Fruit fly (Drosophila melanogaster) whole organism, embryonic: ENCODE data around the gene Eig71Eg.

ENCODE experiments used
- Awh ChIP-seq: fragments of 200-800 bp; sonication (Bioruptor generic); IDR thresholded peaks from 2 replicates; pipeline ENCODE4, ENCODE4 v1.3.6; 2022; ENCODE audit warnings: missing biosample characterization, missing genetic modification characterization
- CG10267 ChIP-seq: fragments of 200-800 bp; sonication (Bioruptor generic); optimal IDR thresholded peaks from 2 replicates; lab custom pipeline; 2018; ENCODE audit warnings: missing biosample characterization, mild to moderate bottlenecking, missing genetic modification characterization, moderate library complexity
- CG10462 ChIP-seq: fragments of 200-800 bp; sonication (Bioruptor generic); optimal IDR thresholded peaks from 2 replicates; lab custom pipeline; 2016; ENCODE audit warnings: missing biosample characterization, missing genetic modification characterization
- CG10959 ChIP-seq: fragments of 200-800 bp; sonication (Bioruptor generic); IDR thresholded peaks from 2 replicates; pipeline ENCODE4 v1.3.6; 2022; ENCODE audit warnings: missing biosample characterization, missing genetic modification characterization
- CG12391 ChIP-seq: fragments of 200-800 bp; sonication (Bioruptor generic); optimal IDR thresholded peaks from 3 replicates; lab custom pipeline; 2018; ENCODE audit warnings: missing biosample characterization, mild to moderate bottlenecking, missing genetic modification characterization, moderate library complexity
- CG13894 ChIP-seq: fragments of 200-800 bp; sonication (Bioruptor generic); optimal IDR thresholded peaks from 3 replicates; lab custom pipeline; 2018; ENCODE audit warnings: missing biosample characterization, mild to moderate bottlenecking, missing genetic modification characterization, moderate library complexity
- CG14710 ChIP-seq: fragments of 200-800 bp; sonication (Bioruptor generic); optimal IDR thresholded peaks from 3 replicates; lab custom pipeline; 2019; ENCODE audit warnings: missing biosample characterization, mild to moderate bottlenecking, missing genetic modification characterization, moderate library complexity
- CG14965 ChIP-seq: fragments of 200-800 bp; sonication (Bioruptor generic); optimal IDR thresholded peaks from 2 replicates; lab custom pipeline; 2016; ENCODE audit warnings: missing biosample characterization, missing genetic modification characterization, borderline replicate concordance
- CG1529 ChIP-seq: fragments of 200-800 bp; sonication (Bioruptor generic); optimal IDR thresholded peaks from 3 replicates; lab custom pipeline; 2018; ENCODE audit warnings: missing biosample characterization, missing genetic modification characterization
- CG15601 ChIP-seq: fragments of 200-800 bp; sonication (Bioruptor generic); optimal IDR thresholded peaks from 3 replicates; lab custom pipeline; 2019; ENCODE audit warnings: missing biosample characterization, mild to moderate bottlenecking, missing genetic modification characterization, moderate library complexity
- CG2116 ChIP-seq: fragments of 200-800 bp; sonication (Bioruptor generic); optimal IDR thresholded peaks from 3 replicates; lab custom pipeline; 2018; ENCODE audit warnings: missing biosample characterization, mild to moderate bottlenecking, missing genetic modification characterization
- CG2199 ChIP-seq: fragments of 200-800 bp; sonication (Bioruptor generic); IDR thresholded peaks from 3 replicates; pipeline ENCODE4 v1.3.6; 2022; ENCODE audit warnings: missing biosample characterization, missing genetic modification characterization
- CG2712 ChIP-seq: fragments of 200-800 bp; optimal IDR thresholded peaks from 3 replicates; lab custom pipeline; 2019; ENCODE audit warnings: missing biosample characterization, mild to moderate bottlenecking, missing genetic modification characterization, moderate library complexity
- CG3726 ChIP-seq: fragments of 200-800 bp; sonication (Bioruptor generic); IDR thresholded peaks from 3 replicates; pipeline ENCODE4, ENCODE4 v1.3.6; 2022; ENCODE audit warnings: missing biosample characterization, missing genetic modification characterization
- CG4820 ChIP-seq: fragments of 200-800 bp; sonication (Bioruptor generic); optimal IDR thresholded peaks from 3 replicates; lab custom pipeline; 2016; ENCODE audit warnings: missing biosample characterization, missing genetic modification characterization
- CG6272 ChIP-seq: fragments of 200-800 bp; sonication (Bioruptor generic); IDR thresholded peaks from 2 replicates; pipeline ENCODE4 v1.3.6; 2022; ENCODE audit warnings: missing biosample characterization, missing genetic modification characterization
- CG7372 ChIP-seq: fragments of 200-800 bp; sonication (Bioruptor generic); IDR thresholded peaks from 2 replicates; pipeline ENCODE4 v1.3.6; 2022; ENCODE audit warnings: missing biosample characterization, missing genetic modification characterization
- CG8290 ChIP-seq, 3 experiments: fragments of 200-800 bp; sonication (Bioruptor generic); optimal IDR thresholded peaks; 2 replicates each; lab custom pipeline; 2016 to 2019; ENCODE audit warnings: missing biosample characterization in 3 of 3, missing genetic modification characterization in 3 of 3, mild to moderate bottlenecking in 2 of 3, moderate library complexity in 1 of 3
- CG8924 ChIP-seq: fragments of 200-800 bp; optimal IDR thresholded peaks from 3 replicates; lab custom pipeline; 2019; ENCODE audit warnings: missing biosample characterization, mild to moderate bottlenecking, missing genetic modification characterization, moderate library complexity
- CG9437 ChIP-seq: fragments of 200-800 bp; sonication (Bioruptor generic); optimal IDR thresholded peaks from 2 replicates; lab custom pipeline; 2018; ENCODE audit warnings: missing biosample characterization, mild to moderate bottlenecking, missing genetic modification characterization
- CG9727 ChIP-seq: fragments of 200-800 bp; sonication (Bioruptor generic); optimal IDR thresholded peaks from 3 replicates; lab custom pipeline; 2017; ENCODE audit warnings: missing biosample characterization, mild to moderate bottlenecking, missing genetic modification characterization
- CG9932 ChIP-seq: fragments of 200-800 bp; sonication (Bioruptor generic); IDR thresholded peaks from 2 replicates; pipeline ENCODE4 v1.3.6; 2022; ENCODE audit warnings: missing biosample characterization, missing genetic modification characterization
- Chrac-16 ChIP-seq: fragments of 200-800 bp; sonication (Bioruptor generic); optimal IDR thresholded peaks from 3 replicates; lab custom pipeline; 2016; ENCODE audit warnings: missing biosample characterization, missing genetic modification characterization
- CkIIα-i1 ChIP-seq: fragments of 200-800 bp; sonication (Bioruptor generic); IDR thresholded peaks from 2 replicates; pipeline ENCODE4 v1.3.6; 2022; ENCODE audit warnings: missing biosample characterization, missing genetic modification characterization
- Med ChIP-seq: fragments of 200-800 bp; sonication (Bioruptor generic); peaks from one replicate; lab custom pipeline; 2016; ENCODE audit warnings: missing biosample characterization, missing genetic modification characterization, mild to moderate bottlenecking, inconsistent platforms, moderate library complexity
- Myb ChIP-seq: fragments of 200-800 bp; sonication (Bioruptor generic); optimal IDR thresholded peaks from 2 replicates; lab custom pipeline; 2016; ENCODE audit warnings: missing biosample characterization, missing genetic modification characterization
- Nf-YB ChIP-seq: fragments of 200-800 bp; sonication (Bioruptor generic); optimal IDR thresholded peaks from 3 replicates; lab custom pipeline; 2019; ENCODE audit warnings: missing biosample characterization, mild to moderate bottlenecking, missing genetic modification characterization, moderate library complexity
- Oli ChIP-seq: fragments of 200-800 bp; sonication (Bioruptor generic); optimal IDR thresholded peaks from 2 replicates; lab custom pipeline; 2018; ENCODE audit warnings: missing biosample characterization, mild to moderate bottlenecking, missing genetic modification characterization, moderate library complexity
- Ravus ChIP-seq: fragments of 200-800 bp; sonication (Bioruptor generic); IDR thresholded peaks from 2 replicates; pipeline ENCODE4 v1.3.6; 2022; ENCODE audit warnings: missing biosample characterization, missing genetic modification characterization
- Rfx ChIP-seq: fragments of 200-800 bp; sonication (Bioruptor generic); IDR thresholded peaks from 2 replicates; pipeline ENCODE4 v1.3.6; 2022; ENCODE audit warnings: missing biosample characterization, missing genetic modification characterization
- Sin3A ChIP-seq: fragments of >200 bp; optimal IDR thresholded peaks from 2 replicates; lab custom pipeline; 2018
- Sry-β ChIP-seq: fragments of 200-800 bp; sonication (Bioruptor generic); optimal IDR thresholded peaks from 2 replicates; lab custom pipeline; 2018; ENCODE audit warnings: missing biosample characterization, mild to moderate bottlenecking, missing genetic modification characterization, moderate library complexity
- Taf1 ChIP-seq: fragments of 200-800 bp; sonication (Bioruptor generic); IDR thresholded peaks from 2 replicates; pipeline ENCODE4 v1.3.6; 2022; ENCODE audit warnings: missing biosample characterization, missing genetic modification characterization
- ac ChIP-seq: fragments of 200-800 bp; sonication (Bioruptor generic); optimal IDR thresholded peaks from 3 replicates; lab custom pipeline; 2017; ENCODE audit warnings: missing biosample characterization, mild to moderate bottlenecking, missing genetic modification characterization
- bsh ChIP-seq, 2 experiments: fragments of 200-800 bp; sonication (Bioruptor generic); optimal IDR thresholded peaks; 2 replicates each; lab custom pipeline; 2017 to 2018; ENCODE audit warnings: mild to moderate bottlenecking in 2 of 2, missing biosample characterization in 2 of 2, missing genetic modification characterization in 2 of 2, moderate library complexity in 1 of 2
- chn ChIP-seq: fragments of 200-800 bp; sonication (Bioruptor generic); optimal IDR thresholded peaks from 2 replicates; lab custom pipeline; 2016; ENCODE audit warnings: missing biosample characterization, missing genetic modification characterization
- ci ChIP-seq: fragments of 200-800 bp; sonication (Bioruptor generic); IDR thresholded peaks from 3 replicates; pipeline ENCODE4 v1.3.6; 2022; ENCODE audit warnings: missing biosample characterization, missing genetic modification characterization
- dmrt11E ChIP-seq: fragments of 200-800 bp; sonication (Bioruptor generic); optimal IDR thresholded peaks from 3 replicates; lab custom pipeline; 2018; ENCODE audit warnings: missing biosample characterization, mild to moderate bottlenecking, missing genetic modification characterization, moderate library complexity
- fd64A ChIP-seq: fragments of 200-800 bp; sonication (Bioruptor generic); optimal IDR thresholded peaks from 3 replicates; lab custom pipeline; 2018; ENCODE audit warnings: missing biosample characterization, mild to moderate bottlenecking, missing genetic modification characterization
- fu2 ChIP-seq: fragments of 200-800 bp; sonication (Bioruptor generic); optimal IDR thresholded peaks from 2 replicates; lab custom pipeline; 2016; ENCODE audit warnings: missing biosample characterization, missing genetic modification characterization
- lola ChIP-seq, 3 experiments: fragments of >200 bp in 2 of 3; fragments of 200-800 bp in 1 of 3; sonication (Bioruptor generic) in 1 of 3; optimal IDR thresholded peaks; 2 replicates each; lab custom pipeline; 2017 to 2019; ENCODE audit warnings: missing biosample characterization in 3 of 3, missing genetic modification characterization in 3 of 3, mild to moderate bottlenecking in 1 of 3, moderate library complexity in 1 of 3
- nmo ChIP-seq: fragments of 200-800 bp; sonication (Bioruptor generic); optimal IDR thresholded peaks from 2 replicates; lab custom pipeline; 2018; ENCODE audit warnings: missing biosample characterization, mild to moderate bottlenecking, missing genetic modification characterization, moderate library complexity
- oc ChIP-seq: fragments of 200-800 bp; sonication (Bioruptor generic); optimal IDR thresholded peaks from 2 replicates; lab custom pipeline; 2018; ENCODE audit warnings: missing biosample characterization, mild to moderate bottlenecking, missing genetic modification characterization, moderate library complexity
- pb ChIP-seq: fragments of 200-800 bp; sonication (Bioruptor generic); optimal IDR thresholded peaks from 3 replicates; lab custom pipeline; 2016; ENCODE audit warnings: missing biosample characterization, missing genetic modification characterization
- peb ChIP-seq: fragments of 200-800 bp; sonication (Bioruptor generic); IDR thresholded peaks from 2 replicates; pipeline ENCODE4 v1.3.6; 2022; ENCODE audit warnings: missing biosample characterization, missing genetic modification characterization
- pfk ChIP-seq: fragments of 200-800 bp; sonication (Bioruptor generic); optimal IDR thresholded peaks from 2 replicates; lab custom pipeline; 2018; ENCODE audit warnings: missing biosample characterization, mild to moderate bottlenecking, missing genetic modification characterization, moderate library complexity
- sens ChIP-seq: fragments of 200-800 bp; sonication (Bioruptor generic); peaks from one replicate; lab custom pipeline; 2016; ENCODE audit warnings: missing biosample characterization, missing genetic modification characterization
- trem ChIP-seq: fragments of 200-800 bp; optimal IDR thresholded peaks from 3 replicates; lab custom pipeline; 2019; ENCODE audit warnings: missing biosample characterization, mild to moderate bottlenecking, missing genetic modification characterization, moderate library complexity
- tx ChIP-seq: fragments of 200-800 bp; sonication (Bioruptor generic); optimal IDR thresholded peaks from 2 replicates; lab custom pipeline; 2016; ENCODE audit warnings: missing biosample characterization, missing genetic modification characterization
- unpg ChIP-seq: fragments of 200-800 bp; sonication (Bioruptor generic); optimal IDR thresholded peaks from 3 replicates; lab custom pipeline; 2018; ENCODE audit warnings: missing biosample characterization, mild to moderate bottlenecking, missing genetic modification characterization, moderate library complexity

The Eig71Eg gene

dm6 chr3L:15700338-15700966 lies 43.0 kb downstream of the Eig71Eg start (continued):
- TF ChIP-seq tx (GFP tag; lab: Kevin White, UChicago) (no peak), nmo (GFP tag; lab: Kevin White, UChicago) (peak; percentile 82), unpg (GFP tag; lab: Kevin White, UChicago) (peak; percentile 45), CG7372 (GFP tag; lab: Robert Waterston, UW) (no peak), ac (peak; percentile 80), CG4820 (GFP tag; lab: Kevin White, UChicago) (no peak), CG9932 (GFP tag; lab: Robert Waterston, UW) (no peak), Sin3A (lab: Kevin White, UChicago) (no peak), Rfx (GFP tag; lab: Robert Waterston, UW) (no peak), CG3726 (no peak), trem (tag; lab: Kevin White, UChicago) (peak; percentile 39), chn (no peak), lola (GFP tag; optimal IDR thresholded peaks at IDR 0.05; lab: Kevin White, UChicago) (peak in 1 of 3 experiments; percentile 96), CG10267 (peak; percentile 60), CG8924 (tag; lab: Kevin White, UChicago) (peak; percentile 75), Ravus (GFP tag; lab: Robert Waterston, UW) (no peak), dmrt11E (tag; lab: Kevin White, UChicago) (peak; percentile 96), CG2712 (peak; percentile 81), Myb (GFP tag; lab: Kevin White, UChicago) (no peak), CG2199 (GFP tag; lab: Robert Waterston, UW) (0 out of 3 replicates have a peak, but pooled peaks have one; percentile 44), oc (tag; lab: Kevin White, UChicago) (no peak), sens (peak; percentile 89), CG14965 (GFP tag; lab: Kevin White, UChicago) (no peak), Med (GFP tag; lab: Kevin White, UChicago) (no peak), CkIIα-i1 (GFP tag; lab: Robert Waterston, UW) (no peak), peb (GFP tag; lab: Robert Waterston, UW) (no peak), pb (no peak), CG6272 (GFP tag; lab: Robert Waterston, UW) (no peak), pfk (no peak), ci (GFP tag; lab: Robert Waterston, UW) (no peak), Taf1 (GFP tag; lab: Robert Waterston, UW) (no peak), Nf-YB (peak; percentile 41), fu2 (GFP tag; lab: Kevin White, UChicago) (no peak), Sry-β (GFP tag; lab: Kevin White, UChicago) (no peak), CG10462 (GFP tag; lab: Kevin White, UChicago) (peak; percentile 29), CG8290 (GFP tag; optimal IDR thresholded peaks at IDR 0.05; lab: Kevin White, UChicago) (peak; percentile 19), CG8290 (tag; optimal IDR thresholded peaks at IDR 0.05; lab: Kevin White, UChicago) (peak in 1 of 2 experiments; percentile 41), Oli (peak; percentile 42), CG2116 (GFP tag; lab: Kevin White, UChicago) (peak; percentile 4), CG9727 (GFP tag; lab: Kevin White, UChicago) (peak; percentile 90), CG14710 (peak; percentile 72), fd64A (GFP tag; lab: Kevin White, UChicago) (no peak), CG12391 (peak; percentile 81), CG10959 (GFP tag; lab: Robert Waterston, UW) (peak; percentile 46; the same call in 1 of the 2 replicates), CG13894 (tag; lab: Kevin White, UChicago) (no peak), CG15601 (tag; lab: Kevin White, UChicago) (peak; percentile 66), CG9437 (peak; percentile 27), bsh (GFP tag; optimal IDR thresholded peaks at IDR 0.05; lab: Kevin White, UChicago) (peak; percentile 55 to 59), CG1529 (peak; percentile 50), Awh (GFP tag; lab: Robert Waterston, UW) (no peak), Chrac-16 (GFP tag; lab: Kevin White, UChicago) (peak; percentile 63)
